Fruit fly (Drosophila melanogaster): ENCODE data around the gene CG13247.

The CG13247 gene

dm6 chr3L:20385969-20386370 is 15.9 kb downstream of the CG13247 start:
- no peak for TF ChIP-seq Myc (optimal IDR thresholded peaks at IDR 0.05)
- TF ChIP-seq insv (optimal IDR thresholded peaks at IDR 0.05) = no peak
- TF ChIP-seq h (optimal IDR thresholded peaks at IDR 0.05) = no peak
- TF ChIP-seq psq (optimal IDR thresholded peaks at IDR 0.05) = no peak
- TF ChIP-seq ttk (optimal IDR thresholded peaks at IDR 0.05) = no peak
- no peak for TF ChIP-seq Sin3A (optimal IDR thresholded peaks at IDR 0.05)

- TF ChIP-seq psq (optimal IDR thresholded peaks at IDR 0.05) = no peak
- no peak for TF ChIP-seq ttk (optimal IDR thresholded peaks at IDR 0.05)
- TF ChIP-seq Sin3A (optimal IDR thresholded peaks at IDR 0.05) = no peak
- no peak for TF ChIP-seq insv (optimal IDR thresholded peaks at IDR 0.05)
- no peak for TF ChIP-seq Myc (optimal IDR thresholded peaks at IDR 0.05)
- no peak for TF ChIP-seq h (optimal IDR thresholded peaks at IDR 0.05)
These were observed 17.1 kb downstream of the CG13247 start for dm6 chr3L:20387038-20387842.

dm6 chr3L:20387843-20388163 is 17.7 kb downstream of the CG13247 start:
- TF ChIP-seq psq (optimal IDR thresholded peaks at IDR 0.05) (no peak), ttk (optimal IDR thresholded peaks at IDR 0.05) (no peak), Myc (optimal IDR thresholded peaks at IDR 0.05) (no peak), h (optimal IDR thresholded peaks at IDR 0.05) (no peak), Sin3A (optimal IDR thresholded peaks at IDR 0.05) (no peak), insv (optimal IDR thresholded peaks at IDR 0.05) (no peak)

dm6 chr3L:20388983-20389382 is 18.9 kb downstream of the CG13247 start:
- no peak for TF ChIP-seq h (optimal IDR thresholded peaks at IDR 0.05)
- no peak for TF ChIP-seq insv (optimal IDR thresholded peaks at IDR 0.05)
- TF ChIP-seq psq (optimal IDR thresholded peaks at IDR 0.05) = no peak
- no peak for TF ChIP-seq Sin3A (optimal IDR thresholded peaks at IDR 0.05)
- no peak for TF ChIP-seq ttk (optimal IDR thresholded peaks at IDR 0.05)
- no peak for TF ChIP-seq Myc (optimal IDR thresholded peaks at IDR 0.05)

dm6 chr3L:20393357-20393756 is 23.2 kb downstream of the CG13247 start, which contains the start of gene CG33969:
CG33969 (minus strand) TSS chr3L:20393553.
- no peak for TF ChIP-seq h (optimal IDR thresholded peaks at IDR 0.05)
- TF ChIP-seq Sin3A (optimal IDR thresholded peaks at IDR 0.05) = no peak
- no peak for TF ChIP-seq insv (optimal IDR thresholded peaks at IDR 0.05)
- no peak for TF ChIP-seq psq (optimal IDR thresholded peaks at IDR 0.05)

dm6 chr3L:20395257-20395909 is 25.3 kb downstream of the CG13247 start:
- TF ChIP-seq Sin3A (optimal IDR thresholded peaks at IDR 0.05) (no peak), Myc (optimal IDR thresholded peaks at IDR 0.05) (no peak), ttk (optimal IDR thresholded peaks at IDR 0.05) (no peak), insv (optimal IDR thresholded peaks at IDR 0.05) (no peak), h (optimal IDR thresholded peaks at IDR 0.05) (no peak), psq (optimal IDR thresholded peaks at IDR 0.05) (no peak)

dm6 chr3L:20396047-20396446 is 25.9 kb downstream of the CG13247 start:
- TF ChIP-seq insv (optimal IDR thresholded peaks at IDR 0.05) = no peak
- no peak for TF ChIP-seq Myc (optimal IDR thresholded peaks at IDR 0.05)
- TF ChIP-seq Sin3A (optimal IDR thresholded peaks at IDR 0.05) = no peak

dm6 chr3L:20397770-20398169 is 27.7 kb downstream of the CG13247 start:
- TF ChIP-seq psq (optimal IDR thresholded peaks at IDR 0.05) (no peak), insv (optimal IDR thresholded peaks at IDR 0.05) (no peak), h (optimal IDR thresholded peaks at IDR 0.05) (no peak), Myc (optimal IDR thresholded peaks at IDR 0.05) (no peak), ttk (optimal IDR thresholded peaks at IDR 0.05) (no peak), Sin3A (optimal IDR thresholded peaks at IDR 0.05) (no peak)

- TF ChIP-seq Myc (optimal IDR thresholded peaks at IDR 0.05) (no peak), insv (optimal IDR thresholded peaks at IDR 0.05) (no peak), ttk (optimal IDR thresholded peaks at IDR 0.05) (no peak), psq (optimal IDR thresholded peaks at IDR 0.05) (no peak), Sin3A (optimal IDR thresholded peaks at IDR 0.05) (no peak), h (optimal IDR thresholded peaks at IDR 0.05) (no peak)
These were observed 28.4 kb downstream of the CG13247 start for dm6 chr3L:20398243-20399222.

- no peak for TF ChIP-seq insv (optimal IDR thresholded peaks at IDR 0.05)
- TF ChIP-seq ttk (optimal IDR thresholded peaks at IDR 0.05) = no peak
- TF ChIP-seq h (optimal IDR thresholded peaks at IDR 0.05) = no peak
- no peak for TF ChIP-seq Sin3A (optimal IDR thresholded peaks at IDR 0.05)
- no peak for TF ChIP-seq Myc (optimal IDR thresholded peaks at IDR 0.05)
- no peak for TF ChIP-seq psq (optimal IDR thresholded peaks at IDR 0.05)
These were observed 29.5 kb downstream of the CG13247 start for dm6 chr3L:20399550-20400109.

dm6 chr3L:20400515-20400914 is 30.4 kb downstream of the CG13247 start:
- TF ChIP-seq h (optimal IDR thresholded peaks at IDR 0.05) (no peak), ttk (optimal IDR thresholded peaks at IDR 0.05) (peak; percentile 98), insv (optimal IDR thresholded peaks at IDR 0.05) (no peak)
